Worm (Caenorhabditis elegans) whole organism, late embryonic: ENCODE measurements around the gene tbx-43.

Source experiments
- T23F11.4 ChIP-seq: fragments of 200-800 bp; sonication (Bioruptor generic); optimal IDR thresholded peaks from 2 replicates; lab custom pipeline; 2018; ENCODE audit warnings: mild to moderate bottlenecking, missing genetic modification characterization, missing compliant biosample characterization
- ama-1 ChIP-seq: fragments of 150-350 bp; optimal IDR thresholded peaks from 2 replicates; lab custom pipeline; 2014
- ceh-14 ChIP-seq: sonication (generic microtip); optimal IDR thresholded peaks from 2 replicates; lab custom pipeline; 2016; ENCODE audit warnings: missing genotype, missing genetic modification characterization, missing compliant biosample characterization
- ceh-30 ChIP-seq: fragments of 150-350 bp; optimal IDR thresholded peaks from 2 replicates; lab custom pipeline; 2014; ENCODE audit warnings: missing biosample characterization, missing genetic modification characterization
- ceh-34 ChIP-seq: sonication (generic microtip); optimal IDR thresholded peaks from 2 replicates; lab custom pipeline; 2016; ENCODE audit warnings: mild to moderate bottlenecking, missing genetic modification characterization, missing compliant biosample characterization
- dmd-4 ChIP-seq: sonication (generic microtip); optimal IDR thresholded peaks from 2 replicates; lab custom pipeline; 2016; ENCODE audit warnings: borderline replicate concordance, missing genetic modification characterization, missing compliant biosample characterization
- elt-2 ChIP-seq: sonication (generic microtip); optimal IDR thresholded peaks from 2 replicates; lab custom pipeline; 2016; ENCODE audit warnings: missing genetic modification reagents, missing genetic modification characterization, missing compliant biosample characterization
- madf-2 ChIP-seq: sonication (generic microtip); optimal IDR thresholded peaks from 2 replicates; lab custom pipeline; 2017; ENCODE audit warnings: missing genetic modification characterization, missing compliant biosample characterization
- nhr-11 ChIP-seq: fragments of 150-350 bp; optimal IDR thresholded peaks from 2 replicates; lab custom pipeline; 2014; ENCODE audit warnings: missing biosample characterization, missing genetic modification characterization
- pha-4 ChIP-seq: fragments of 150-350 bp; optimal IDR thresholded peaks from 2 replicates; lab custom pipeline; 2018; ENCODE audit warnings: missing biosample characterization, missing genetic modification reagents, missing genetic modification characterization
- tbx-2 ChIP-seq: sonication (generic microtip); optimal IDR thresholded peaks from 2 replicates; lab custom pipeline; 2016; ENCODE audit warnings: missing genetic modification characterization, missing compliant biosample characterization
- unc-55 ChIP-seq: sonication (generic microtip); optimal IDR thresholded peaks from 2 replicates; lab custom pipeline; 2017; ENCODE audit warnings: missing biosample characterization, missing genetic modification reagents, missing genetic modification characterization
- ztf-16 ChIP-seq: sonication (generic microtip); optimal IDR thresholded peaks from 2 replicates; lab custom pipeline; 2017; ENCODE audit warnings: missing genetic modification characterization, missing compliant biosample characterization

ce11 chrIII:1788033-1788432, 18.1 kb upstream of the tbx-43 start, which contains the start of gene rimb-1:
- no peak for TF ChIP-seq elt-2
- TF ChIP-seq ama-1 (lab: Kevin White, UChicago) = no peak
- no peak for TF ChIP-seq ceh-34 (tag; lab: Kevin White, UChicago)
- no peak for TF ChIP-seq pha-4
- no peak for TF ChIP-seq madf-2 (tag; lab: Kevin White, UChicago)
- TF ChIP-seq ceh-30 (tag; lab: Kevin White, UChicago) = no peak
- no peak for TF ChIP-seq tbx-2 (tag; lab: Kevin White, UChicago)
- TF ChIP-seq unc-55 (GFP tag; lab: Kevin White, UChicago) = no peak
- TF ChIP-seq ztf-16 (tag; lab: Kevin White, UChicago) = no peak
- TF ChIP-seq ceh-14 (tag; lab: Kevin White, UChicago) = no peak
- TF ChIP-seq dmd-4 (tag; lab: Kevin White, UChicago) = no peak
- TF ChIP-seq T23F11.4 = no peak
- TF ChIP-seq nhr-11 = no peak
